Fruit fly (Drosophila melanogaster): Measurements from ENCODE around the gene CG17751.
A peak's percentile ranks its signal among the peaks of the same experiment; 100 is the strongest.

The CG17751 gene

DNA sequence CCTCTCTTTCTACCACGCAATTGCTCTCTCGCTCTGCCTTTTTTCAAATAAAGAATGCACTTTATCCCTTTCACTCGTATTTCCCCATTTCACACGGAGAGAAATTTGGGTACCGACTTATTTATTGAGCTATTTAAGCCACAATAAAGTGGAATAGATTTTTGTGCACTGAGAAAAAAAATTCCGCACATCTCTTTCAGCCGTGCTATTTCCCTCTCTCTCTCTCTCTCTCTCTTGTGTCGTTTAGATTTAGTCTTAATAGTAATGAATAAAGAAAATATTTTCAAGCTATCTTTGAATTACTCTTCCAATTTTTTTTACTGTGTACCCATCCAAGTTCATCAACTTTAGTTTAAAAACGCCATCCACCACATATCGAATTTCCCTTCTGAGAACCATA lies 16.6 kb downstream of the CG17751 start (continued):
- TF ChIP-seq CG17385 (GFP tag; optimal IDR thresholded peaks at IDR 0.05), result peak; percentile 57
- TF ChIP-seq ind (GFP tag; optimal IDR thresholded peaks at IDR 0.05), result peak; percentile 69
- TF ChIP-seq TFAM (GFP tag; optimal IDR thresholded peaks at IDR 0.05), result no peak
- TF ChIP-seq zen (tag; optimal IDR thresholded peaks at IDR 0.05), result no peak
- TF ChIP-seq CG7556 (GFP tag; optimal IDR thresholded peaks at IDR 0.05), result peak; percentile 21
- TF ChIP-seq CG13296 (GFP tag; optimal IDR thresholded peaks at IDR 0.05), result no peak
- TF ChIP-seq hkb (optimal IDR thresholded peaks at IDR 0.05), result no peak
- peak; percentile 80 for TF ChIP-seq hkb (GFP tag; IDR thresholded peaks at IDR 0.05)
- TF ChIP-seq CG30403 (GFP tag; optimal IDR thresholded peaks at IDR 0.05), result peak; percentile 62
- TF ChIP-seq CG3847 (GFP tag; IDR thresholded peaks at IDR 0.05), result peak; percentile 46; the same call in 1 of the 2 replicates
- no peak for TF ChIP-seq wek (GFP tag; optimal IDR thresholded peaks at IDR 0.05)
- no peak for TF ChIP-seq CG10147 (GFP tag; optimal IDR thresholded peaks at IDR 0.05)
- no peak for TF ChIP-seq Scr (GFP tag; IDR thresholded peaks at IDR 0.05; ENCODE audit: partially characterized antibody)
- no peak for TF ChIP-seq pita (GFP tag; optimal IDR thresholded peaks at IDR 0.05)
- TF ChIP-seq lbe (GFP tag; optimal IDR thresholded peaks at IDR 0.05), result no peak
- TF ChIP-seq Neu2 (GFP tag; optimal IDR thresholded peaks at IDR 0.05; ENCODE audit: borderline replicate concordance), result no peak
- TF ChIP-seq CG5953 (GFP tag; IDR thresholded peaks at IDR 0.05), result no peak
- TF ChIP-seq prd (optimal IDR thresholded peaks at IDR 0.05), result no peak
- TF ChIP-seq prd (GFP tag; IDR thresholded peaks at IDR 0.05), result peak; percentile 68
- 0 out of 2 replicates have a peak, but pooled peaks have one; percentile 37 for TF ChIP-seq CG17612 (GFP tag; IDR thresholded peaks at IDR 0.05)
- TF ChIP-seq CG31365 (tag; optimal IDR thresholded peaks at IDR 0.05), result no peak
- no peak for TF ChIP-seq hb (GFP tag; IDR thresholded peaks at IDR 0.05; ENCODE audit: partially characterized antibody)
- TF ChIP-seq Dbx (GFP tag; IDR thresholded peaks at IDR 0.05), result peak; percentile 55; the same call in 1 of the 3 replicates
- TF ChIP-seq NK7.1 (GFP tag; optimal IDR thresholded peaks at IDR 0.05), result peak; percentile 50
- peak; percentile 57 for TF ChIP-seq esg (GFP tag; conservative IDR thresholded peaks at IDR 0.05)
- peak; percentile 68; the same call in 2 of the 3 replicates for TF ChIP-seq CG11695 (GFP tag; IDR thresholded peaks at IDR 0.05)
- TF ChIP-seq Sox102F (GFP tag; optimal IDR thresholded peaks at IDR 0.05), result peak; percentile 73
- TF ChIP-seq CHES-1-like (GFP tag; optimal IDR thresholded peaks at IDR 0.05), result peak; percentile 31
- TF ChIP-seq CG6654 (GFP tag; optimal IDR thresholded peaks at IDR 0.05), result no peak
- no peak for TF ChIP-seq lola (GFP tag; optimal IDR thresholded peaks at IDR 0.05)
- no peak for TF ChIP-seq pfk (GFP tag; optimal IDR thresholded peaks at IDR 0.05)
- TF ChIP-seq CG15601 (tag; optimal IDR thresholded peaks at IDR 0.05), result peak; percentile 19
- TF ChIP-seq Atf-2 (GFP tag; optimal IDR thresholded peaks at IDR 0.05), result peak; percentile 53
- TF ChIP-seq CG30020 (tag; optimal IDR thresholded peaks at IDR 0.05), result no peak
- TF ChIP-seq CG12299 (tag; optimal IDR thresholded peaks at IDR 0.05), result no peak
- no peak for TF ChIP-seq yki (optimal IDR thresholded peaks at IDR 0.05)
- no peak; the same call in 1 of the 2 replicates for TF ChIP-seq Ravus (GFP tag; IDR thresholded peaks at IDR 0.05)
- no peak for TF ChIP-seq D19B (GFP tag; optimal IDR thresholded peaks at IDR 0.05)
- peak; percentile 64 for TF ChIP-seq CG2712 (tag; optimal IDR thresholded peaks at IDR 0.05)
- no peak for TF ChIP-seq HmgD (GFP tag; optimal IDR thresholded peaks at IDR 0.05)
- no peak for TF ChIP-seq CG11247 (GFP tag; IDR thresholded peaks at IDR 0.05)
- TF ChIP-seq CG12104 (GFP tag; optimal IDR thresholded peaks at IDR 0.05), result no peak
- TF ChIP-seq CG32767 (GFP tag; IDR thresholded peaks at IDR 0.05), result no peak
- peak; percentile 18 for TF ChIP-seq Hr3 (GFP tag; optimal IDR thresholded peaks at IDR 0.05)
- peak; percentile 33 for TF ChIP-seq CG12659 (GFP tag; optimal IDR thresholded peaks at IDR 0.05)
- TF ChIP-seq Fer3 (tag; optimal IDR thresholded peaks at IDR 0.05), result peak; percentile 47
- peak; percentile 47 for TF ChIP-seq Bteb2 (GFP tag; optimal IDR thresholded peaks at IDR 0.05)
- TF ChIP-seq so (GFP tag; IDR thresholded peaks at IDR 0.05), result peak; percentile 58; the same call in 1 of the 3 replicates
- peak; percentile 1 for TF ChIP-seq CG2116 (GFP tag; optimal IDR thresholded peaks at IDR 0.05)
- TF ChIP-seq CG2199 (GFP tag; IDR thresholded peaks at IDR 0.05), result no peak
- TF ChIP-seq CG6813 (GFP tag; optimal IDR thresholded peaks at IDR 0.05), result peak; percentile 26
- TF ChIP-seq Ssrp (tag; optimal IDR thresholded peaks at IDR 0.05), result peak; percentile 38
